Fruit fly (Drosophila melanogaster): ENCODE results near the gene Prp40.
A peak's percentile ranks its signal among the peaks of the same experiment; 100 is the strongest.

Prp40 gene

dm6 chr2L:3003399-3003798 lies 19.6 kb upstream of the Prp40 start (continued):
- TF ChIP-seq Xrp1 (GFP tag; IDR thresholded peaks at IDR 0.05), result peak; percentile 40; the same call in 1 of the 2 replicates
- 0 out of 2 replicates have a peak, but pooled peaks have one; percentile 25 for TF ChIP-seq H2.0 (GFP tag; IDR thresholded peaks at IDR 0.05)
- peak; percentile 92 for TF ChIP-seq sens (GFP tag)
- TF ChIP-seq CG3407 (GFP tag; optimal IDR thresholded peaks at IDR 0.05), result peak; percentile 52
- peak; percentile 51 for TF ChIP-seq lab (GFP tag; optimal IDR thresholded peaks at IDR 0.05)
- no peak for TF ChIP-seq slou (GFP tag; optimal IDR thresholded peaks at IDR 0.05)
- no peak for TF ChIP-seq eve (GFP tag; optimal IDR thresholded peaks at IDR 0.05)
- TF ChIP-seq CG1832 (GFP tag; optimal IDR thresholded peaks at IDR 0.05), result no peak
- TF ChIP-seq gsb (GFP tag; IDR thresholded peaks at IDR 0.05), result no peak
- TF ChIP-seq aop (GFP tag; IDR thresholded peaks at IDR 0.05), result no peak
- TF ChIP-seq onecut (GFP tag; IDR thresholded peaks at IDR 0.05), result peak; percentile 25; the same call in 1 of the 2 replicates
- no peak for TF ChIP-seq peb (GFP tag; IDR thresholded peaks at IDR 0.05)
- TF ChIP-seq Spps (tag; optimal IDR thresholded peaks at IDR 0.05), result no peak
- TF ChIP-seq CG4424 (GFP tag; optimal IDR thresholded peaks at IDR 0.05), result no peak
- no peak for TF ChIP-seq CG9876 (GFP tag; optimal IDR thresholded peaks at IDR 0.05)
- TF ChIP-seq CG31224 (GFP tag; IDR thresholded peaks at IDR 0.05), result no peak
- no peak for TF ChIP-seq cwo (GFP tag; optimal IDR thresholded peaks at IDR 0.05)
- no peak for TF ChIP-seq sr (GFP tag; IDR thresholded peaks at IDR 0.05)
- no peak for TF ChIP-seq Atf-2 (GFP tag; optimal IDR thresholded peaks at IDR 0.05)
- TF ChIP-seq Sry-β (GFP tag; optimal IDR thresholded peaks at IDR 0.05), result no peak
- TF ChIP-seq CG2202 (tag; optimal IDR thresholded peaks at IDR 0.05), result peak; percentile 4
- TF ChIP-seq CG4617 (GFP tag; optimal IDR thresholded peaks at IDR 0.05; ENCODE audit: borderline replicate concordance), result no peak
- TF ChIP-seq fd102C (GFP tag; optimal IDR thresholded peaks at IDR 0.05), result no peak
- TF ChIP-seq CG10654 (GFP tag; optimal IDR thresholded peaks at IDR 0.05), result peak; percentile 16
- no peak for TF ChIP-seq tx (GFP tag; optimal IDR thresholded peaks at IDR 0.05)
- no peak for TF ChIP-seq pb (GFP tag; optimal IDR thresholded peaks at IDR 0.05)
- no peak for TF ChIP-seq Usf (GFP tag; optimal IDR thresholded peaks at IDR 0.05)
- no peak for TF ChIP-seq crol (GFP tag; IDR thresholded peaks at IDR 0.05)
- 0 out of 3 replicates have a peak, but pooled peaks have one; percentile 26 for TF ChIP-seq CG11695 (GFP tag; IDR thresholded peaks at IDR 0.05)
- no peak for TF ChIP-seq insv (GFP tag; optimal IDR thresholded peaks at IDR 0.05)
- TF ChIP-seq CG15269 (tag; optimal IDR thresholded peaks at IDR 0.05), result peak; percentile 59
- TF ChIP-seq CG12659 (GFP tag; optimal IDR thresholded peaks at IDR 0.05), result peak; percentile 57
- TF ChIP-seq CG12104 (GFP tag; optimal IDR thresholded peaks at IDR 0.05), result no peak
- peak; percentile 51 for TF ChIP-seq kah (GFP tag; optimal IDR thresholded peaks at IDR 0.05)
- TF ChIP-seq Sin3A (optimal IDR thresholded peaks at IDR 0.05), result no peak
- no peak for TF ChIP-seq pros (GFP tag; optimal IDR thresholded peaks at IDR 0.05)
- peak; percentile 55 for TF ChIP-seq HHEX (GFP tag; optimal IDR thresholded peaks at IDR 0.05)
- TF ChIP-seq CG12391 (tag; optimal IDR thresholded peaks at IDR 0.05), result peak; percentile 53
- TF ChIP-seq D19B (GFP tag; optimal IDR thresholded peaks at IDR 0.05), result no peak
- peak; percentile 8; the same call in 1 of the 2 replicates for TF ChIP-seq CG14014 (GFP tag; IDR thresholded peaks at IDR 0.05)
- peak; percentile 17 for TF ChIP-seq az2 (GFP tag; optimal IDR thresholded peaks at IDR 0.05)
- peak; percentile 24 for TF ChIP-seq CG30403 (GFP tag; optimal IDR thresholded peaks at IDR 0.05)
- TF ChIP-seq z (GFP tag; IDR thresholded peaks at IDR 0.05), result no peak
- peak; percentile 66 for TF ChIP-seq phol (tag; optimal IDR thresholded peaks at IDR 0.05)
- no peak for TF ChIP-seq CG6854 (GFP tag; optimal IDR thresholded peaks at IDR 0.05)
- TF ChIP-seq btn (GFP tag; optimal IDR thresholded peaks at IDR 0.05), result peak; percentile 30
- peak; percentile 40 for TF ChIP-seq CG16863 (GFP tag; optimal IDR thresholded peaks at IDR 0.05)
- peak; percentile 71 for TF ChIP-seq ci (GFP tag; IDR thresholded peaks at IDR 0.05)
- no peak for TF ChIP-seq Ravus (GFP tag; IDR thresholded peaks at IDR 0.05)
- no peak for TF ChIP-seq dati (GFP tag; IDR thresholded peaks at IDR 0.05)
- TF ChIP-seq cato (GFP tag; optimal IDR thresholded peaks at IDR 0.05; ENCODE audit: borderline replicate concordance), result no peak
- TF ChIP-seq psq (GFP tag; optimal IDR thresholded peaks at IDR 0.05), result no peak
- no peak for TF ChIP-seq CG12744 (GFP tag; optimal IDR thresholded peaks at IDR 0.05)
